Fruit fly (Drosophila melanogaster) whole organism, embryonic: ENCODE results near the gene papi.

Experiments
- ATbp ChIP-seq: fragments of 200-800 bp; sonication (Bioruptor generic); optimal IDR thresholded peaks from 2 replicates; lab custom pipeline; 2017; ENCODE audit warnings: missing biosample characterization, mild to moderate bottlenecking, missing genetic modification characterization, missing genetic modification reagents
- Bgb ChIP-seq: fragments of 200-800 bp; sonication (Bioruptor generic); IDR thresholded peaks from 2 replicates; pipeline ENCODE4 v1.3.6; 2022; ENCODE audit warnings: missing biosample characterization, missing genetic modification characterization; ENCODE audit not compliant: partially characterized antibody
- CG10147 ChIP-seq: fragments of 200-800 bp; sonication (Bioruptor generic); optimal IDR thresholded peaks from 2 replicates; lab custom pipeline; 2019; ENCODE audit warnings: missing biosample characterization, mild to moderate bottlenecking, missing genetic modification characterization, moderate library complexity
- CG10366 ChIP-seq: fragments of 200-800 bp; sonication (Bioruptor generic); IDR thresholded peaks from 2 replicates; pipeline ENCODE4 v1.3.6; 2022; ENCODE audit warnings: missing biosample characterization, missing genetic modification characterization
- CG10543 ChIP-seq: fragments of 200-800 bp; sonication (Bioruptor generic); optimal IDR thresholded peaks from 3 replicates; lab custom pipeline; 2017; ENCODE audit warnings: missing biosample characterization, mild to moderate bottlenecking, missing genetic modification characterization, moderate library complexity
- CG10654 ChIP-seq: fragments of 200-800 bp; sonication (Bioruptor generic); optimal IDR thresholded peaks from 2 replicates; lab custom pipeline; 2016; ENCODE audit warnings: missing biosample characterization, missing genetic modification characterization
- CG12071 ChIP-seq: fragments of 200-800 bp; sonication (Bioruptor generic); optimal IDR thresholded peaks from 3 replicates; lab custom pipeline; 2018; ENCODE audit warnings: missing biosample characterization, mild to moderate bottlenecking, missing genetic modification characterization
- CG13775 ChIP-seq: fragments of 200-800 bp; sonication (Bioruptor generic); optimal IDR thresholded peaks from 3 replicates; lab custom pipeline; 2017; ENCODE audit warnings: missing biosample characterization, mild to moderate bottlenecking, missing genetic modification characterization
- CG14014 ChIP-seq: fragments of 200-800 bp; sonication (Bioruptor generic); IDR thresholded peaks from 2 replicates; pipeline ENCODE4 v1.3.6; 2022; ENCODE audit warnings: missing biosample characterization, missing genetic modification characterization
- CG14441 ChIP-seq: fragments of 200-800 bp; sonication (Bioruptor generic); IDR thresholded peaks from 2 replicates; pipeline ENCODE4 v1.3.6; 2022; ENCODE audit warnings: missing biosample characterization, missing genetic modification characterization
- CG15479 ChIP-seq: fragments of 200-800 bp; sonication (Bioruptor generic); optimal IDR thresholded peaks from 3 replicates; lab custom pipeline; 2019; ENCODE audit warnings: missing biosample characterization, mild to moderate bottlenecking, missing genetic modification characterization, moderate library complexity
- CG15514 ChIP-seq: fragments of 200-800 bp; sonication (Bioruptor generic); optimal IDR thresholded peaks from 3 replicates; lab custom pipeline; 2017; ENCODE audit warnings: missing biosample characterization, missing genetic modification characterization, mild to moderate bottlenecking, moderate library complexity, missing genetic modification reagents
- CG1602 ChIP-seq: fragments of 200-800 bp; sonication (Bioruptor generic); optimal IDR thresholded peaks from 3 replicates; lab custom pipeline; 2016; ENCODE audit warnings: missing biosample characterization, missing genetic modification characterization
- CG1647 ChIP-seq: fragments of 200-800 bp; sonication (Bioruptor generic); optimal IDR thresholded peaks from 3 replicates; lab custom pipeline; 2016; ENCODE audit warnings: missing biosample characterization, missing genetic modification characterization
- CG1792 ChIP-seq: fragments of 200-800 bp; sonication (Bioruptor generic); optimal IDR thresholded peaks from 2 replicates; lab custom pipeline; 2016; ENCODE audit warnings: missing biosample characterization, missing genetic modification characterization
- CG18262 ChIP-seq: fragments of 200-800 bp; optimal IDR thresholded peaks from 3 replicates; lab custom pipeline; 2019; ENCODE audit warnings: missing biosample characterization, mild to moderate bottlenecking, missing genetic modification characterization, moderate library complexity
- CG2875 ChIP-seq: fragments of 200-800 bp; sonication (Bioruptor generic); optimal IDR thresholded peaks from 2 replicates; lab custom pipeline; 2017; ENCODE audit warnings: missing biosample characterization, mild to moderate bottlenecking, missing genetic modification characterization, missing genetic modification reagents
- CG30403 ChIP-seq: fragments of 200-800 bp; sonication (Bioruptor generic); optimal IDR thresholded peaks from 3 replicates; lab custom pipeline; 2016; ENCODE audit warnings: missing biosample characterization, missing genetic modification characterization
- CG32532 ChIP-seq: fragments of 200-800 bp; sonication (Bioruptor generic); IDR thresholded peaks from 2 replicates; pipeline ENCODE4 v1.3.6; 2022; ENCODE audit warnings: missing biosample characterization, missing genetic modification characterization
- CG3407 ChIP-seq: fragments of 200-800 bp; sonication (Bioruptor generic); optimal IDR thresholded peaks from 2 replicates; lab custom pipeline; 2018; ENCODE audit warnings: missing biosample characterization, mild to moderate bottlenecking, missing genetic modification characterization
- CG6272 ChIP-seq: fragments of 200-800 bp; sonication (Bioruptor generic); IDR thresholded peaks from 2 replicates; pipeline ENCODE4 v1.3.6; 2022; ENCODE audit warnings: missing biosample characterization, missing genetic modification characterization
- CG7786 ChIP-seq: fragments of 200-800 bp; sonication (Bioruptor generic); optimal IDR thresholded peaks from 2 replicates; lab custom pipeline; 2016; ENCODE audit warnings: missing biosample characterization, missing genetic modification characterization
- CG8290 ChIP-seq, 3 experiments: fragments of 200-800 bp; sonication (Bioruptor generic); optimal IDR thresholded peaks; 2 replicates each; lab custom pipeline; 2016 to 2019; ENCODE audit warnings: missing biosample characterization in 3 of 3, missing genetic modification characterization in 3 of 3, mild to moderate bottlenecking in 2 of 3, moderate library complexity in 1 of 3
- CG9797 ChIP-seq: fragments of 200-800 bp; sonication (Bioruptor generic); optimal IDR thresholded peaks from 3 replicates; lab custom pipeline; 2018; ENCODE audit warnings: missing biosample characterization, mild to moderate bottlenecking, missing genetic modification characterization
- D19A ChIP-seq: fragments of 200-800 bp; optimal IDR thresholded peaks from 3 replicates; lab custom pipeline; 2019; ENCODE audit warnings: missing biosample characterization, mild to moderate bottlenecking, missing genetic modification characterization, moderate library complexity
- D19B ChIP-seq: fragments of 200-800 bp; sonication (Bioruptor generic); optimal IDR thresholded peaks from 2 replicates; lab custom pipeline; 2017; ENCODE audit warnings: missing biosample characterization, mild to moderate bottlenecking, missing genetic modification characterization
- Dip3 ChIP-seq: fragments of 200-800 bp; sonication (Bioruptor generic); optimal IDR thresholded peaks from 3 replicates; lab custom pipeline; 2016; ENCODE audit warnings: missing biosample characterization, missing genetic modification characterization
- Fer1 ChIP-seq: fragments of 200-800 bp; sonication (Bioruptor generic); optimal IDR thresholded peaks from 2 replicates; lab custom pipeline; 2017; ENCODE audit warnings: missing biosample characterization, mild to moderate bottlenecking, missing genetic modification characterization
- Hey ChIP-seq: fragments of 200-800 bp; sonication (Bioruptor generic); optimal IDR thresholded peaks from 3 replicates; lab custom pipeline; 2018; ENCODE audit warnings: missing biosample characterization, mild to moderate bottlenecking, missing genetic modification characterization
- Hr51 ChIP-seq, 2 experiments: fragments of 200-800 bp; sonication (Bioruptor generic); optimal IDR thresholded peaks; 2 replicates in 1 of 2; 3 replicates in 1 of 2; lab custom pipeline; 2016 to 2018; ENCODE audit warnings: missing biosample characterization in 2 of 2, missing genetic modification characterization in 2 of 2, mild to moderate bottlenecking in 1 of 2, moderate library complexity in 1 of 2
- MESR4 ChIP-seq: fragments of 200-800 bp; sonication (Bioruptor generic); optimal IDR thresholded peaks from 2 replicates; lab custom pipeline; 2018; ENCODE audit warnings: missing biosample characterization, mild to moderate bottlenecking, missing genetic modification characterization, moderate library complexity
- Med ChIP-seq: fragments of 200-800 bp; sonication (Bioruptor generic); peaks from one replicate; lab custom pipeline; 2016; ENCODE audit warnings: missing biosample characterization, missing genetic modification characterization, mild to moderate bottlenecking, inconsistent platforms, moderate library complexity
- Meics ChIP-seq: fragments of 200-800 bp; sonication (Bioruptor generic); optimal IDR thresholded peaks from 2 replicates; lab custom pipeline; 2017; ENCODE audit warnings: missing biosample characterization, mild to moderate bottlenecking, missing genetic modification characterization
- Neu2 ChIP-seq: fragments of 200-800 bp; sonication (Bioruptor generic); optimal IDR thresholded peaks from 3 replicates; lab custom pipeline; 2016; ENCODE audit warnings: missing biosample characterization, missing genetic modification characterization, borderline replicate concordance
- Poxn ChIP-seq: fragments of 200-800 bp; sonication (Bioruptor generic); IDR thresholded peaks from 2 replicates; pipeline ENCODE4 v1.3.6; 2022; ENCODE audit warnings: missing biosample characterization, missing genetic modification characterization
- ap ChIP-seq: fragments of 200-800 bp; sonication (Bioruptor generic); IDR thresholded peaks from 2 replicates; pipeline ENCODE4 v1.3.6; 2022; ENCODE audit warnings: missing biosample characterization, missing genetic modification characterization
- crol ChIP-seq: fragments of 200-800 bp; sonication (Bioruptor generic); IDR thresholded peaks from 2 replicates; pipeline ENCODE4 v1.3.6; 2022; ENCODE audit warnings: missing biosample characterization, missing genetic modification characterization
- dmrt11E ChIP-seq: fragments of 200-800 bp; sonication (Bioruptor generic); optimal IDR thresholded peaks from 3 replicates; lab custom pipeline; 2018; ENCODE audit warnings: missing biosample characterization, mild to moderate bottlenecking, missing genetic modification characterization, moderate library complexity
- emc ChIP-seq: fragments of 200-800 bp; sonication (Bioruptor generic); optimal IDR thresholded peaks from 2 replicates; lab custom pipeline; 2016; ENCODE audit warnings: missing biosample characterization, missing genetic modification characterization
- kah ChIP-seq: fragments of 200-800 bp; sonication (Bioruptor generic); optimal IDR thresholded peaks from 2 replicates; lab custom pipeline; 2018; ENCODE audit warnings: missing biosample characterization, mild to moderate bottlenecking, missing genetic modification characterization
- lbe ChIP-seq: fragments of 200-800 bp; sonication (Bioruptor generic); optimal IDR thresholded peaks from 2 replicates; lab custom pipeline; 2016; ENCODE audit warnings: missing biosample characterization, mild to moderate bottlenecking, missing genetic modification characterization
- nerfin-1 ChIP-seq: fragments of 200-800 bp; sonication (Bioruptor generic); optimal IDR thresholded peaks from 3 replicates; lab custom pipeline; 2019; ENCODE audit warnings: missing biosample characterization, mild to moderate bottlenecking, missing genetic modification characterization, moderate library complexity
- repo ChIP-seq: fragments of 200-800 bp; sonication (Bioruptor generic); optimal IDR thresholded peaks from 2 replicates; lab custom pipeline; 2016; ENCODE audit warnings: missing biosample characterization, missing genetic modification characterization
- rib ChIP-seq: fragments of 200-800 bp; sonication (Bioruptor generic); IDR thresholded peaks from 2 replicates; pipeline ENCODE4 v1.3.6; 2022; ENCODE audit warnings: missing biosample characterization, missing genetic modification characterization
- salm ChIP-seq: fragments of 200-800 bp; sonication (Bioruptor generic); optimal IDR thresholded peaks from 2 replicates; lab custom pipeline; 2018; ENCODE audit warnings: missing biosample characterization, mild to moderate bottlenecking, missing genetic modification characterization
- sd ChIP-seq: fragments of 200-800 bp; sonication (Bioruptor generic); optimal IDR thresholded peaks from 3 replicates; lab custom pipeline; 2018; ENCODE audit warnings: missing biosample characterization, mild to moderate bottlenecking, missing genetic modification characterization, moderate library complexity
- sug ChIP-seq: fragments of 200-800 bp; optimal IDR thresholded peaks from 2 replicates; lab custom pipeline; 2019; ENCODE audit warnings: missing biosample characterization, mild to moderate bottlenecking, missing genetic modification characterization, moderate library complexity
- wek ChIP-seq: fragments of 200-800 bp; sonication (Bioruptor generic); optimal IDR thresholded peaks from 3 replicates; lab custom pipeline; 2018; ENCODE audit warnings: missing biosample characterization, mild to moderate bottlenecking, missing genetic modification characterization, moderate library complexity

Gene papi

dm6 chr2L:2171366-2172078, 49.0 kb upstream of the papi start:
- TF ChIP-seq Dip3 (no peak), Fer1 (GFP tag; lab: Kevin White, UChicago) (peak; percentile 35), CG1602 (no peak), CG8290 (GFP tag; optimal IDR thresholded peaks at IDR 0.05; lab: Kevin White, UChicago) (no peak), CG8290 (tag; optimal IDR thresholded peaks at IDR 0.05; lab: Kevin White, UChicago) (peak in 1 of 2 experiments; percentile 5), Neu2 (GFP tag; lab: Kevin White, UChicago) (no peak), CG10543 (GFP tag; lab: Kevin White, UChicago) (peak; percentile 71), crol (GFP tag; lab: Robert Waterston, UW) (peak; percentile 95), Bgb (GFP tag; lab: Robert Waterston, UW) (no peak), emc (GFP tag; lab: Kevin White, UChicago) (no peak), CG1647 (GFP tag; lab: Kevin White, UChicago) (no peak), CG14014 (no peak), D19A (tag; lab: Kevin White, UChicago) (peak; percentile 20), sd (tag; lab: Kevin White, UChicago) (peak; percentile 88), CG1792 (GFP tag; lab: Kevin White, UChicago) (no peak), CG10654 (GFP tag; lab: Kevin White, UChicago) (no peak), Meics (GFP tag; lab: Kevin White, UChicago) (peak; percentile 20), CG14441 (GFP tag; lab: Robert Waterston, UW) (peak; percentile 54), ATbp (GFP tag; lab: Kevin White, UChicago) (peak; percentile 25), kah (GFP tag; lab: Kevin White, UChicago) (peak; percentile 66), rib (GFP tag; lab: Robert Waterston, UW) (0 out of 2 replicates have a peak, but pooled peaks have one; percentile 29), CG13775 (GFP tag; lab: Kevin White, UChicago) (peak; percentile 14), CG12071 (GFP tag; lab: Kevin White, UChicago) (peak; percentile 3), Hey (tag; lab: Kevin White, UChicago) (peak; percentile 23), CG10147 (GFP tag; lab: Kevin White, UChicago) (peak; percentile 27), CG10366 (GFP tag; lab: Robert Waterston, UW) (no peak), CG32532 (GFP tag; lab: Robert Waterston, UW) (peak; percentile 45; the same call in 1 of the 2 replicates), repo (no peak), Med (peak; percentile 6), Poxn (GFP tag; lab: Robert Waterston, UW) (peak; percentile 22; the same call in 1 of the 2 replicates), MESR4 (GFP tag; lab: Kevin White, UChicago) (no peak), D19B (GFP tag; lab: Kevin White, UChicago) (no peak), Hr51 (GFP tag; optimal IDR thresholded peaks at IDR 0.05; lab: Kevin White, UChicago) (no peak), CG7786 (GFP tag; lab: Kevin White, UChicago) (no peak), CG9797 (GFP tag; lab: Kevin White, UChicago) (no peak), CG15479 (GFP tag; lab: Kevin White, UChicago) (no peak), ap (GFP tag; lab: Robert Waterston, UW) (no peak), dmrt11E (tag; lab: Kevin White, UChicago) (no peak), salm (tag; lab: Kevin White, UChicago) (peak; percentile 44), CG15514 (GFP tag; lab: Kevin White, UChicago) (peak; percentile 26), CG6272 (GFP tag; lab: Robert Waterston, UW) (no peak), CG2875 (GFP tag; lab: Kevin White, UChicago) (no peak), nerfin-1 (tag; lab: Kevin White, UChicago) (no peak), lbe (GFP tag; lab: Kevin White, UChicago) (peak; percentile 35), CG18262 (tag; lab: Kevin White, UChicago) (no peak), CG30403 (GFP tag; lab: Kevin White, UChicago) (no peak), wek (GFP tag; lab: Kevin White, UChicago) (no peak), CG3407 (GFP tag; lab: Kevin White, UChicago) (no peak), sug (tag; lab: Kevin White, UChicago) (peak; percentile 87)
